Worm (Caenorhabditis elegans) whole organism, young adult: ENCODE results near the gene K06H7.8.
A peak's percentile ranks its signal among the peaks of the same experiment; 100 is the strongest.

Experiments
- F10E7.11 ChIP-seq: sonication (generic microtip); optimal IDR thresholded peaks from 2 replicates; lab custom pipeline; 2017; ENCODE audit warnings: mild to moderate bottlenecking, missing genetic modification characterization, moderate library complexity, missing compliant biosample characterization
- F23B12.7 ChIP-seq: sonication (generic microtip); optimal IDR thresholded peaks from 2 replicates; lab custom pipeline; 2017; ENCODE audit warnings: missing genetic modification characterization, mild to moderate bottlenecking, missing compliant biosample characterization, antibody characterized with exemption, moderate library complexity; ENCODE audit not compliant: insufficient read depth
- F33H1.4 ChIP-seq: fragments of 200-800 bp; sonication (Bioruptor generic); IDR thresholded peaks from 2 replicates; pipeline ENCODE4 v1.3.6; 2022; ENCODE audit warnings: missing genetic modification reagents, missing genetic modification characterization, missing compliant biosample characterization
- F49E8.2 ChIP-seq: sonication (generic microtip); optimal IDR thresholded peaks from 3 replicates; lab custom pipeline; 2017; ENCODE audit warnings: missing genetic modification characterization, mild to moderate bottlenecking, missing compliant biosample characterization, antibody characterized with exemption, moderate library complexity; ENCODE audit not compliant: insufficient read depth
- F52B5.7 ChIP-seq: sonication (generic microtip); optimal IDR thresholded peaks from 2 replicates; lab custom pipeline; 2016; ENCODE audit warnings: mild to moderate bottlenecking, missing genetic modification characterization, missing compliant biosample characterization
- F55B11.4 ChIP-seq: sonication (generic microtip); optimal IDR thresholded peaks from 2 replicates; lab custom pipeline; 2016; ENCODE audit warnings: missing compliant biosample characterization, missing genetic modification characterization, borderline replicate concordance; ENCODE audit not compliant: insufficient read depth
- F57A8.1 ChIP-seq: fragments of 200-800 bp; sonication (Bioruptor generic); optimal IDR thresholded peaks from 2 replicates; lab custom pipeline; 2018; ENCODE audit warnings: mild to moderate bottlenecking, missing genetic modification characterization, moderate library complexity, missing compliant biosample characterization
- K11D2.4 ChIP-seq: fragments of 200-800 bp; sonication (Bioruptor generic); IDR thresholded peaks from 2 replicates; pipeline ENCODE4 v1.3.6; 2022; ENCODE audit warnings: missing genetic modification reagents, missing genetic modification characterization, missing compliant biosample characterization
- T26A5.8 ChIP-seq: sonication (generic microtip); optimal IDR thresholded peaks from 2 replicates; lab custom pipeline; 2016; ENCODE audit warnings: missing genetic modification characterization, missing compliant biosample characterization
- Y53F4B.3 ChIP-seq: fragments of 200-800 bp; sonication (Bioruptor generic); IDR thresholded peaks from 2 replicates; pipeline ENCODE4 v1.3.6; 2022; ENCODE audit warnings: missing genetic modification reagents, missing genetic modification characterization, missing compliant biosample characterization
- Y67H2A.10 ChIP-seq: fragments of 200-800 bp; sonication (Bioruptor generic); conservative IDR thresholded peaks from 2 replicates; pipeline ENCODE4 v1.3.6; 2022; ENCODE audit warnings: missing genetic modification reagents, missing genetic modification characterization, missing compliant biosample characterization
- Y79H2A.3 ChIP-seq: fragments of 200-800 bp; sonication (Bioruptor generic); conservative IDR thresholded peaks from 2 replicates; pipeline ENCODE4 v1.3.6; 2022; ENCODE audit warnings: missing genetic modification reagents, missing genetic modification characterization, missing compliant biosample characterization
- Y95B8A.8 ChIP-seq: fragments of 200-800 bp; sonication (Bioruptor generic); IDR thresholded peaks from 2 replicates; pipeline ENCODE4 v1.3.6; 2022; ENCODE audit warnings: missing genetic modification reagents, missing genetic modification characterization, missing compliant biosample characterization
- akir-1 ChIP-seq: fragments of 200-800 bp; sonication (Bioruptor generic); optimal IDR thresholded peaks from 2 replicates; lab custom pipeline; 2018; ENCODE audit warnings: mild to moderate bottlenecking, missing genetic modification characterization, moderate library complexity, missing compliant biosample characterization
- ama-1 ChIP-seq, 3 experiments: fragments of 150-350 bp in 1 of 3; sonication (generic microtip) in 2 of 3; optimal IDR thresholded peaks; 2 replicates each; lab custom pipeline; 2014 to 2018; ENCODE audit warnings: missing biosample characterization in 2 of 3, missing genetic modification characterization in 2 of 3, missing genetic modification reagents in 2 of 3
- athp-1 ChIP-seq: sonication (generic microtip); optimal IDR thresholded peaks from 2 replicates; lab custom pipeline; 2017; ENCODE audit warnings: mild to moderate bottlenecking, missing genetic modification characterization, missing compliant biosample characterization
- attf-3 ChIP-seq: fragments of 200-800 bp; sonication (Bioruptor generic); conservative IDR thresholded peaks from 2 replicates; pipeline ENCODE4 v1.3.6; 2022; ENCODE audit warnings: missing genetic modification reagents, missing genetic modification characterization, missing compliant biosample characterization
- attf-6 ChIP-seq: fragments of 200-800 bp; sonication (Bioruptor generic); IDR thresholded peaks from 2 replicates; pipeline ENCODE4 v1.3.6; 2022; ENCODE audit warnings: missing genetic modification reagents, missing genetic modification characterization, missing compliant biosample characterization
- bed-1 ChIP-seq: fragments of 200-800 bp; sonication (Bioruptor generic); IDR thresholded peaks from 2 replicates; pipeline ENCODE4 v1.3.6; 2022; ENCODE audit warnings: missing genetic modification reagents, missing genetic modification characterization, missing compliant biosample characterization
- ccch-3 ChIP-seq: fragments of 200-800 bp; sonication (Bioruptor generic); optimal IDR thresholded peaks from 2 replicates; lab custom pipeline; 2018; ENCODE audit warnings: mild to moderate bottlenecking, missing genetic modification characterization, missing compliant biosample characterization
- ceh-100 ChIP-seq: fragments of 200-800 bp; sonication (Bioruptor generic); IDR thresholded peaks from 2 replicates; pipeline ENCODE4 v1.3.6; 2022; ENCODE audit warnings: missing genetic modification reagents, missing genetic modification characterization, missing compliant biosample characterization
- ceh-40 ChIP-seq: fragments of 200-800 bp; sonication (Bioruptor generic); IDR thresholded peaks from 2 replicates; pipeline ENCODE4 v1.3.6; 2022; ENCODE audit warnings: missing genetic modification characterization, missing compliant biosample characterization
- dpff-1 ChIP-seq: sonication (generic microtip); optimal IDR thresholded peaks from 2 replicates; lab custom pipeline; 2017; ENCODE audit warnings: mild to moderate bottlenecking, missing genetic modification characterization, missing compliant biosample characterization
- dpl-1 ChIP-seq: fragments of 150-350 bp; optimal IDR thresholded peaks from 2 replicates; lab custom pipeline; 2014; ENCODE audit warnings: missing biosample characterization, missing genetic modification reagents, missing genetic modification characterization
- egl-44 ChIP-seq: fragments of 200-800 bp; sonication (Bioruptor generic); IDR thresholded peaks from 2 replicates; pipeline ENCODE4 v1.3.6; 2022; ENCODE audit warnings: missing genetic modification reagents, missing genetic modification characterization, missing compliant biosample characterization
- ets-4 ChIP-seq: fragments of 200-800 bp; sonication (Bioruptor generic); optimal IDR thresholded peaks from 2 replicates; lab custom pipeline; 2018; ENCODE audit warnings: mild to moderate bottlenecking, missing genetic modification characterization, missing compliant biosample characterization
- gei-17 ChIP-seq: fragments of 200-800 bp; sonication (Bioruptor generic); optimal IDR thresholded peaks from 2 replicates; lab custom pipeline; 2018; ENCODE audit warnings: mild to moderate bottlenecking, missing genetic modification characterization, missing compliant biosample characterization
- hlh-12 ChIP-seq: sonication (generic microtip); optimal IDR thresholded peaks from 2 replicates; lab custom pipeline; 2016; ENCODE audit warnings: missing genetic modification characterization, missing compliant biosample characterization
- hmg-1.2 ChIP-seq: fragments of 200-800 bp; sonication (Bioruptor generic); IDR thresholded peaks from 2 replicates; pipeline ENCODE4 v1.3.6; 2022; ENCODE audit warnings: missing genetic modification reagents, missing genetic modification characterization, missing compliant biosample characterization
- hmg-20 ChIP-seq: fragments of 200-800 bp; sonication (Bioruptor generic); IDR thresholded peaks from 2 replicates; pipeline ENCODE4 v1.3.6; 2022; ENCODE audit warnings: missing genetic modification reagents, missing genetic modification characterization, missing compliant biosample characterization
- hrde-1 ChIP-seq: sonication (generic microtip); optimal IDR thresholded peaks from 2 replicates; lab custom pipeline; 2016; ENCODE audit warnings: missing genetic modification characterization, mild to moderate bottlenecking, missing compliant biosample characterization, moderate library complexity, missing genotype, missing genetic modification reagents, borderline replicate concordance
- let-607 ChIP-seq, 2 experiments: fragments of 200-800 bp in 1 of 2; sonication (Bioruptor generic) in 1 of 2; sonication (generic microtip) in 1 of 2; optimal IDR thresholded peaks; 2 replicates each; lab custom pipeline; 2016 to 2018; ENCODE audit warnings: mild to moderate bottlenecking in 2 of 2, missing compliant biosample characterization in 2 of 2, missing genetic modification characterization in 2 of 2, moderate library complexity in 2 of 2, missing genotype in 1 of 2
- lin-35 ChIP-seq, 3 experiments: fragments of 150-350 bp in 2 of 3; sonication (generic microtip) in 1 of 3; optimal IDR thresholded peaks; 2 replicates each; lab custom pipeline; 2014 to 2018; ENCODE audit warnings: missing biosample characterization in 3 of 3, missing genetic modification characterization in 3 of 3, missing genetic modification reagents in 3 of 3
- lin-40 ChIP-seq: sonication (generic microtip); optimal IDR thresholded peaks from 2 replicates; lab custom pipeline; 2016; ENCODE audit warnings: missing genetic modification characterization, mild to moderate bottlenecking, missing compliant biosample characterization, missing genotype, missing genetic modification reagents
- lir-1 ChIP-seq: fragments of 200-800 bp; sonication (Bioruptor generic); conservative IDR thresholded peaks from 2 replicates; pipeline ENCODE4 v1.3.6; 2022; ENCODE audit warnings: missing genetic modification reagents, missing genetic modification characterization, missing compliant biosample characterization
- lsl-1 ChIP-seq: fragments of 200-800 bp; sonication (Bioruptor generic); optimal IDR thresholded peaks from 2 replicates; lab custom pipeline; 2018; ENCODE audit warnings: mild to moderate bottlenecking, missing genetic modification characterization, moderate library complexity, missing compliant biosample characterization
- madf-10 ChIP-seq: sonication (generic microtip); optimal IDR thresholded peaks from 2 replicates; lab custom pipeline; 2016; ENCODE audit warnings: mild to moderate bottlenecking, missing genetic modification characterization, missing compliant biosample characterization
- madf-3 ChIP-seq: fragments of 200-800 bp; sonication (Bioruptor generic); IDR thresholded peaks from 2 replicates; pipeline ENCODE4 v1.3.6; 2022; ENCODE audit warnings: missing genetic modification reagents, missing genetic modification characterization, missing compliant biosample characterization
- nfyb-1 ChIP-seq: fragments of 200-800 bp; sonication (Bioruptor generic); IDR thresholded peaks from 2 replicates; pipeline ENCODE4 v1.3.6; 2022; ENCODE audit warnings: missing genetic modification reagents, missing genetic modification characterization, missing compliant biosample characterization
- nhr-179 ChIP-seq: sonication (generic microtip); optimal IDR thresholded peaks from 2 replicates; lab custom pipeline; 2016; ENCODE audit warnings: mild to moderate bottlenecking, missing genetic modification characterization, missing compliant biosample characterization
- pha-4 ChIP-seq: fragments of 150-350 bp; sonication (generic microtip); optimal IDR thresholded peaks from 2 replicates; lab custom pipeline; 2014; ENCODE audit warnings: missing biosample characterization, missing genetic modification reagents, missing genetic modification characterization
- snpc-3.4 ChIP-seq: sonication (generic microtip); optimal IDR thresholded peaks from 2 replicates; lab custom pipeline; 2017; ENCODE audit warnings: missing genetic modification characterization, mild to moderate bottlenecking, missing compliant biosample characterization, antibody characterized with exemption, moderate library complexity, missing genotype, missing genetic modification reagents
- sptf-2 ChIP-seq: fragments of 200-800 bp; sonication (Bioruptor generic); optimal IDR thresholded peaks from 2 replicates; lab custom pipeline; 2018; ENCODE audit warnings: mild to moderate bottlenecking, missing genetic modification characterization, missing compliant biosample characterization
- unc-130 ChIP-seq: sonication (generic microtip); optimal IDR thresholded peaks from 2 replicates; lab custom pipeline; 2016; ENCODE audit warnings: missing genetic modification reagents, missing genetic modification characterization, missing compliant biosample characterization
- unc-62 ChIP-seq: fragments of 150-350 bp; optimal IDR thresholded peaks from 2 replicates; lab custom pipeline; 2014; ENCODE audit warnings: missing biosample characterization, missing genetic modification reagents, missing genetic modification characterization
- ztf-26 ChIP-seq: sonication (generic microtip); optimal IDR thresholded peaks from 2 replicates; lab custom pipeline; 2017; ENCODE audit warnings: missing genetic modification characterization, missing compliant biosample characterization

K06H7.8 gene

ce11 chrIII:8109459-8110057 lies 11.5 kb upstream of the K06H7.8 start (continued):
- TF ChIP-seq attf-6 (peak; percentile 69; the same call in 1 of the 2 replicates), dpff-1 (tag; lab: Kevin White, UChicago) (no peak), hlh-12 (tag; lab: Kevin White, UChicago) (no peak), madf-3 (GFP tag; lab: Robert Waterston, UW) (no peak), pha-4 (no peak), F49E8.2 (tag; lab: Kevin White, UChicago) (peak; percentile 65), Y79H2A.3 (GFP tag; lab: Robert Waterston, UW) (no peak), F10E7.11 (tag; lab: Kevin White, UChicago) (peak; percentile 30), hrde-1 (tag; lab: Kevin White, UChicago) (peak; percentile 84), gei-17 (GFP tag; lab: Kevin White, UChicago) (peak; percentile 54), ceh-40 (GFP tag; lab: Robert Waterston, UW) (0 out of 2 replicates have a peak, but pooled peaks have one; percentile 57), ztf-26 (tag; lab: Kevin White, UChicago) (peak; percentile 67), madf-10 (tag; lab: Kevin White, UChicago) (peak; percentile 63), F57A8.1 (peak; percentile 40), snpc-3.4 (tag; lab: Kevin White, UChicago) (peak; percentile 89), unc-62 (GFP tag; lab: Kevin White, UChicago) (no peak), lir-1 (GFP tag; lab: Robert Waterston, UW) (no peak), dpl-1 (GFP tag; lab: Kevin White, UChicago) (peak; percentile 12), Y95B8A.8 (peak; percentile 71; the same call in 1 of the 2 replicates), F23B12.7 (peak; percentile 91), F33H1.4 (peak; percentile 61), akir-1 (GFP tag; lab: Kevin White, UChicago) (peak; percentile 38), bed-1 (GFP tag; lab: Robert Waterston, UW) (no peak), let-607 (tag; optimal IDR thresholded peaks at IDR 0.05; lab: Kevin White, UChicago) (peak; percentile 39 to 67), lin-35 (GFP tag; optimal IDR thresholded peaks at IDR 0.05; lab: Kevin White, UChicago) (peak in 2 of 3 experiments; percentile 4 to 81), F52B5.7 (tag; lab: Kevin White, UChicago) (peak; percentile 47), T26A5.8 (tag; lab: Kevin White, UChicago) (peak; percentile 61), ceh-100 (GFP tag; lab: Robert Waterston, UW) (peak; percentile 57), hmg-1.2 (GFP tag; lab: Robert Waterston, UW) (peak; percentile 78), lsl-1 (peak; percentile 57), K11D2.4 (peak; percentile 61), athp-1 (peak; percentile 24), F55B11.4 (tag; lab: Kevin White, UChicago) (no peak), attf-3 (peak; percentile 64; the same call in 1 of the 2 replicates), sptf-2 (GFP tag; lab: Kevin White, UChicago) (peak; percentile 39), nfyb-1 (GFP tag; lab: Robert Waterston, UW) (peak; percentile 86), Y53F4B.3 (peak; percentile 64), Y67H2A.10 (GFP tag; lab: Robert Waterston, UW) (0 out of 2 replicates have a peak, but pooled peaks have one; percentile 30), unc-130 (GFP tag; lab: Kevin White, UChicago) (peak; percentile 42), ets-4 (GFP tag; lab: Kevin White, UChicago) (peak; percentile 65), nhr-179 (tag; lab: Kevin White, UChicago) (no peak), ccch-3 (GFP tag; lab: Kevin White, UChicago) (no peak), egl-44 (GFP tag; lab: Robert Waterston, UW) (peak; percentile 90), lin-40 (peak; percentile 71), hmg-20 (GFP tag; lab: Robert Waterston, UW) (0 out of 2 replicates have a peak, but pooled peaks have one; percentile 38), ama-1 (optimal IDR thresholded peaks at IDR 0.05; lab: Kevin White, UChicago) (no peak), ama-1 (GFP tag; optimal IDR thresholded peaks at IDR 0.05; lab: Kevin White, UChicago) (peak in 1 of 2 experiments; percentile 90)
